Worm (Caenorhabditis elegans): ENCODE data around the gene R13H4.6.

The R13H4.6 gene

DNA sequence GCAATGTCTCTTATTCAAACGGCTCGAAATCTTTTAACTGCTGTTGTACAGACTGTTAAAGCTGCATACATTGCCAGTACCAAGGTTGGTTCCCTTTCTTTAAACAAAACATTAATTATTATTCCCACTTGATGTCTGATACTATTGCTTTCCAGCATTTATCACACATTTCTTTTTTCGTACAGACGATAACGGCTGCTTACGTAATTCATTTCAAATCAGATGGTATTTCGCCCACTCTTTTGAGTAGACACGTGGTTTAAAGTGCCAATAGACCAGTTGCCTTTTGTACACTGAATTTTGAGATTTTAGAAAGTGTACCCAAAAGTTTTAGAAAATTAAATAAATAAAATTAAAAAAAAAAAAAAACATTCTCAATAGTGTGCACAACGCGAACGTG lies 13.5 kb upstream of the R13H4.6 start:
- TF ChIP-seq tab-1 (GFP tag; IDR thresholded peaks at IDR 0.05), result no peak
- no peak for TF ChIP-seq klf-2 (GFP tag; conservative IDR thresholded peaks at IDR 0.05)
- TF ChIP-seq med-1 (GFP tag; optimal IDR thresholded peaks at IDR 0.05; ENCODE audit: insufficient read depth), result no peak

DNA sequence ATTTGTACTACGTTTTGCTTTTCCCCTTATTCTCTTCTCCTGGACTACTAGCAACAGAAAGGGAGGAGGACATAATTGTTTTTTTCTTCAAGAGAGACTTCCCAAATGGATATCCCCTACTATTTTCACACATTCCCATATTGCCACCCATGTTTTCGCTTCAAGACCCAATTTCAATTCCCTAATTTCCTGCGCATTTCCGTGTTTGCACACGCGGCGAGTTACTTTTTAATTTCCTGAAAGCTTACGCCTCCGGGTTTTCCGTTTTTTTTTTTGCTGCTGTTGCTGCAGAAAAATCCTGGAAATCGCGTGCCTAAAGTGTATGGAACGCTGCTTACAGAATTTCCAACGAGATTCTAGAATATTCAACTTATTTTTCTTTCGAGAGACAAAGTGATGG lies 10.6 kb upstream of the R13H4.6 start:
- no peak for TF ChIP-seq ztf-29 (GFP tag; IDR thresholded peaks at IDR 0.05)
- no peak for TF ChIP-seq flt-1 (GFP tag; IDR thresholded peaks at IDR 0.05)
- TF ChIP-seq T22C8.4 (GFP tag; IDR thresholded peaks at IDR 0.05), result no peak
- TF ChIP-seq cog-1 (tag; optimal IDR thresholded peaks at IDR 0.05), result no peak
- no peak for TF ChIP-seq ref-1 (GFP tag; conservative IDR thresholded peaks at IDR 0.05)
- TF ChIP-seq med-1 (GFP tag; optimal IDR thresholded peaks at IDR 0.05; ENCODE audit: insufficient read depth), result no peak
- TF ChIP-seq tab-1 (GFP tag; IDR thresholded peaks at IDR 0.05), result no peak
- no peak for TF ChIP-seq klf-2 (GFP tag; conservative IDR thresholded peaks at IDR 0.05)
- TF ChIP-seq ztf-23 (GFP tag; IDR thresholded peaks at IDR 0.05), result no peak

DNA sequence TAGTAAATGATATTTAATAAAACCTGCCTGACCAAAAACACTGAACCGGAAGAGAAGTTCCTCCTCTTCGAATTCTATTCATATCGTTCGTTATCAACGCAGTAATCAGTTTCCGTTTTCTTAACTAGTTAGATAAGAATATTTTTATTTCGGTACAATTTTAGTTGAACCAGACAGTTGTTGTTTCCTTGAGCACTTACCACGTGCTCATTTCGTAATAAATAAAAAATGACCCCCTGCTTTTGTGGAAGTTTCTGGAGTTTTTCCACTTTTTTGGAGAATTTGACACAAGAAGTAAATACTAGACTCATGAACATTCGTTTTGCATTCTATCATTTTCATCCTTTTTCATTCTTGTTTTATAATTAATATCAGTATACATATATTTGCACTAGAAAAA lies 9.2 kb upstream of the R13H4.6 start:
- TF ChIP-seq klf-2 (GFP tag; conservative IDR thresholded peaks at IDR 0.05) (no peak), med-1 (GFP tag; optimal IDR thresholded peaks at IDR 0.05; ENCODE audit: insufficient read depth) (no peak), T22C8.4 (GFP tag; IDR thresholded peaks at IDR 0.05) (no peak), ref-1 (GFP tag; conservative IDR thresholded peaks at IDR 0.05) (no peak), flt-1 (GFP tag; IDR thresholded peaks at IDR 0.05) (no peak), ztf-23 (GFP tag; IDR thresholded peaks at IDR 0.05) (no peak), tab-1 (GFP tag; IDR thresholded peaks at IDR 0.05) (no peak), ztf-29 (GFP tag; IDR thresholded peaks at IDR 0.05) (no peak), cog-1 (tag; optimal IDR thresholded peaks at IDR 0.05) (no peak)

DNA sequence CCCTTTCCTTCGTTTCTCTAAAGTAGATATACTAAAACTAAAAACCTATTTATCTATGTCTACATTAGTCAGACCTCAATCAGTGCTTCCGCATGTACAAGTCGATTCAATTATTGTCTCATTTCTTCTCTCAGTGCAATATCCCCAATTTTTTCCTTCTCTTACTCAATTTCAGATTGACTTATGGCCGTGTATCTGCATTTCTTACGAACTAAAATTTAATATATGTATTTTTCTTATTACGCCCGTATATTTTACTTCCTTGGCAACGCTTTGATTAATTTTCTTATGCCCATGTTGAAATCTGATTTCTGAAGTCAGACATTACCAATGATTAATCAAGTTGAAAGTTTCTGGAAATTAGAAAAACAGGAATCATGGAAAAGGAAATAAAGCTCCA lies 8.0 kb upstream of the R13H4.6 start:
- TF ChIP-seq T22C8.4 (GFP tag; IDR thresholded peaks at IDR 0.05) (no peak), ztf-23 (GFP tag; IDR thresholded peaks at IDR 0.05) (no peak), ref-1 (GFP tag; conservative IDR thresholded peaks at IDR 0.05) (no peak)

DNA sequence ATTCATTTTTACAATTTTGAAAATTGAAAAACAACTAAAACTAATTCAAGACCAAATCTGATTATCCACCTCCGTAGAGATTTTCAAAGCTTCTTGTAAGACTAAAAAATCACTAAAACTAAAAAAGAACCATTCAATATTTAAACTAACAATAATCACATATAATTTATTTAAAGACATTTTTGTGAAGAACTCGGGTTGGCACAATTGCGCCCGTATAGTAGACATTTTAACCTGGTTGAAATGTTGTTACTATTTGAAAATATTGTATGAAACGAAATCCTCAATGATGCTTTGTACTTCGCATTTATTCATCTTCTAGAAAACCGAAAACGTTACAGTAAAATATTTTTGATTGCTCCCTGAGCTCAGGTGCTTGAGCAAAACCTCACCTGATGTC lies 6.9 kb upstream of the R13H4.6 start:
- TF ChIP-seq cog-1 (tag; optimal IDR thresholded peaks at IDR 0.05), result no peak
- no peak for TF ChIP-seq T22C8.4 (GFP tag; IDR thresholded peaks at IDR 0.05)
- no peak for TF ChIP-seq tab-1 (GFP tag; IDR thresholded peaks at IDR 0.05)
- TF ChIP-seq ztf-23 (GFP tag; IDR thresholded peaks at IDR 0.05), result no peak
- no peak for TF ChIP-seq ref-1 (GFP tag; conservative IDR thresholded peaks at IDR 0.05)
- TF ChIP-seq flt-1 (GFP tag; IDR thresholded peaks at IDR 0.05), result no peak
- no peak for TF ChIP-seq med-1 (GFP tag; optimal IDR thresholded peaks at IDR 0.05; ENCODE audit: insufficient read depth)
- no peak for TF ChIP-seq klf-2 (GFP tag; conservative IDR thresholded peaks at IDR 0.05)
- no peak for TF ChIP-seq ztf-29 (GFP tag; IDR thresholded peaks at IDR 0.05)

DNA sequence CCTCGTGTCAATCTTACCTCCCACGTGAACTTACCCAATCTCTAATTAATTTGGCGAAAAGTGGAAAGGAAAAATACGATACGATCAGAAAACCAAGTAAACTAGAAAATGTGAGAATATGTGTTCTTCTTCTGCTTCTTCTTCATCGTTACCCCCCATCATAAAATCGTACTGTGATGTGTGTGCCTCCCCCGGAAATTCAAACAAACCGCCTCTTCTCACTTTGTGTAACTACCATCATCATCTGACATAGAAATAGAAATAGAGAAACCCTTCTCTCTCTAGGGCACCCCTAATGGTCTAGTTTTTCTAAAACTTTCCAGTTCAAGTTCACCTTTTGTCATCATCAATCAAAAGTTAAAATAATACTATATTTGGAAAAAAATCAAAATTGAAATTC lies 5.2 kb upstream of the R13H4.6 start:
- TF ChIP-seq tab-1 (GFP tag; IDR thresholded peaks at IDR 0.05) (no peak), ztf-23 (GFP tag; IDR thresholded peaks at IDR 0.05) (no peak), med-1 (GFP tag; optimal IDR thresholded peaks at IDR 0.05; ENCODE audit: insufficient read depth) (no peak), ref-1 (GFP tag; conservative IDR thresholded peaks at IDR 0.05) (no peak), flt-1 (GFP tag; IDR thresholded peaks at IDR 0.05) (no peak), ztf-29 (GFP tag; IDR thresholded peaks at IDR 0.05) (no peak), klf-2 (GFP tag; conservative IDR thresholded peaks at IDR 0.05) (no peak), T22C8.4 (GFP tag; IDR thresholded peaks at IDR 0.05) (no peak), cog-1 (tag; optimal IDR thresholded peaks at IDR 0.05) (no peak)

DNA sequence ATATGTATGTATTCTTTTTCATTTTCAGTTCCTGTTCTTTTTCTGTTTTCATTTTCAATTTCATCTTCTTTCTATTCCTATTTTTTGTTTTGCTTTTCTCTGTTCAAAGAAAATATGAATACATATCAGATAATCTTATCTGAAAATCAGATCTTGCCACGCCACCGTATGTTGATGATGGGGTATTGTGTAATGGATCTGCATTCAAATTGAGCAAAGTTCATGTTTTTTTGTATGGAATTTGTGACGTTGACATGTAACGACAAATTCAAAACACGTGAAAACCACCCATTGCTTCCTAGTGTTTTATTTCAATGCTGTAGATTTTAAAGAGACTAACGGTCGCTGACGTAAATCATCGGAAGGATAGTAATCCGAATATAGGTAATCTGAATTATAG lies 4.6 kb upstream of the R13H4.6 start:
- no peak for TF ChIP-seq ztf-29 (GFP tag; IDR thresholded peaks at IDR 0.05)
- no peak for TF ChIP-seq tab-1 (GFP tag; IDR thresholded peaks at IDR 0.05)
- TF ChIP-seq T22C8.4 (GFP tag; IDR thresholded peaks at IDR 0.05), result no peak

DNA sequence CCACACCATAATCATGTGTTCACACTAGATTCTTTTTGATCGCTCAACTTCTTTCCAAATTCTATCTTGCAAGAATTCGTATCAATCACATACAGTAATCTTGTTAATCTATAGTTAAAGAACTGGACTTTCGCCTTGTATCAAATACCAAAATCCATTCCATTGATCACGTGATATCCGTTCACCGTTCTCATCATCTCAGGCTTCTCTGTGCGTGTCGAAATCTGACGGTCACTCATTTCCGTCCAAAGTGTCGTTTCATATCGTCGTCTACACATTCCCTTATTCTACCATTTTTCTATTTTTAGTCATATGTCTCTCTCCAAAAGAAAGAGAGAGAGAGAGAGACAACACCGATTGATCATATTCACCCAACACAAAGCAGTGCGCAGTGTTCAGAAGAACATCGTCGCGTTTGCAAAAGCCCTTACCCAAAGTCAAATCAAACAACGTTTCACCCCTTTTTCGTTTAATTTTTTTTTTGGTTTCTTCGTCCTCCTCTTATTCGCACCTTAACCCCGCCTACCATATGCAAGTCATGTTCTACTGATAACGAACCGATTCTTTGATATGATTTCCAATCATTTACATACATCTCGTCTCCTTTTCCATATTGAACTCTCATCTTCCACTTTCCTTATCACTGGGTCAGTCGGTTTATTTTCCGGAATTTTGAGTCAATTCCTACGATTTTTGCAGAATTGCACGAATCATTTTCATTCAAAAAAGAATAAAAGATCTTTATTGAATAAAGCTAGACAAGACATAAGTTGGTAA lies 3.6 kb upstream of the R13H4.6 start:
- TF ChIP-seq T22C8.4 (GFP tag; IDR thresholded peaks at IDR 0.05) (no peak), med-1 (GFP tag; optimal IDR thresholded peaks at IDR 0.05; ENCODE audit: insufficient read depth) (no peak), cog-1 (tag; optimal IDR thresholded peaks at IDR 0.05) (no peak), ztf-29 (GFP tag; IDR thresholded peaks at IDR 0.05) (no peak), klf-2 (GFP tag; conservative IDR thresholded peaks at IDR 0.05) (no peak), tab-1 (GFP tag; IDR thresholded peaks at IDR 0.05) (no peak), ref-1 (GFP tag; conservative IDR thresholded peaks at IDR 0.05) (no peak), flt-1 (GFP tag; IDR thresholded peaks at IDR 0.05) (no peak), ztf-23 (GFP tag; IDR thresholded peaks at IDR 0.05) (no peak)

DNA sequence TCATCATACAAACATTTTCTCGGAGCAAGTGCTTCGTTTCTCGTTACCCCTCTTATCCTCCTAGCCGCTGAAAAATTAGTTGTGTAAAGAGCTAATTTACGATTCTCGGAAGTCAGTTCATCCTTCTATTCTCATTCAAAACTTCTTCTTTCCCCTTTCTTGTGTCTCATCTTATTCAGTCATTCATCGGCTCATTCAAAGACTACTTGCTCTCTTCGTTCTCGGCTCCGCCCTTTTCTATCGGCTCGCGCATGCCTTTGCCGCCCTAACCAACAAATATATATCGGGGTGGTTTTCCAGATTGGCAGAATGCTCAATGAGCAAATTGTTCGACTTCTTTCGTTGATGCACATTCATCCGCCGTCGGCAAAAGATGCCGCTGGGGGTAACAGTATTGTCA lies 2.5 kb upstream of the R13H4.6 start, which contains the start of gene R13H4.5:
Gene R13H4.5 (plus strand): TSS at position 301 of the 400 bp plus-strand sequence.
- TF ChIP-seq ztf-29 (GFP tag; IDR thresholded peaks at IDR 0.05) (no peak), tab-1 (GFP tag; IDR thresholded peaks at IDR 0.05) (no peak), med-1 (GFP tag; optimal IDR thresholded peaks at IDR 0.05; ENCODE audit: insufficient read depth) (no peak), cog-1 (tag; optimal IDR thresholded peaks at IDR 0.05) (no peak), klf-2 (GFP tag; conservative IDR thresholded peaks at IDR 0.05) (no peak), ref-1 (GFP tag; conservative IDR thresholded peaks at IDR 0.05) (no peak), T22C8.4 (GFP tag; IDR thresholded peaks at IDR 0.05) (no peak), flt-1 (GFP tag; IDR thresholded peaks at IDR 0.05) (no peak), ztf-23 (GFP tag; IDR thresholded peaks at IDR 0.05) (no peak)

DNA sequence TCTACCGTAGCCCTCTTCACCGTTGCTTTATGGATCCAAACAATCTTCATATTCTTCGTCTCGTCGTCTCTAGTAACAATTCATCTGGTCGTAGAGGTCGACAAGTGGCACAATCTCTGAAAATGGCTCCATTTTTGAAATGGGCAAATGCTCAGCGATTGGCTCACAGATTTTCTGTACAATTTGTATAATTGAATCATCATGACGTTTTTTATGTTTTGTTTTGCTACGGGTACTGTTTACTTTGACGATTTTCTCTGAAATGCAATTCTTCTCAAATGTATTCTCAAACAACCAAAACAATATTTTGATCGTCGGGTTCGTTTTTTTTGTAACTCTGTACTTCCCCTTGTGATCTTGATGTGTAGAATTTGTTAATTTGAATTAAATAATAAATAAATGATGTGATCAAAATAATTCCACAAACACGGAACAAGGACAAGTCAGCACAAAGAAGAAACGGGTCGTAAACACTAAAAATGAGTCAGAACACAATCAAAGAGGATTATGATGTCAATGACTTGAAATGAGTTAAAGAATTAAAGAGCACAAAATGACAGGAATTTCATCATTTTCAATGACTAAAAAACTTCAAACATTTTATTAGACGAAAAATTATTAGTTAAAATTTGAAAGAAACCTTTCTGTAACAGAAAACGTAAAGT lies 905 bp upstream of the R13H4.6 start:
- no peak for TF ChIP-seq ztf-29 (GFP tag; IDR thresholded peaks at IDR 0.05)
- TF ChIP-seq cog-1 (tag; optimal IDR thresholded peaks at IDR 0.05), result no peak
- TF ChIP-seq ref-1 (GFP tag; conservative IDR thresholded peaks at IDR 0.05), result no peak
- TF ChIP-seq klf-2 (GFP tag; conservative IDR thresholded peaks at IDR 0.05), result no peak
- TF ChIP-seq med-1 (GFP tag; optimal IDR thresholded peaks at IDR 0.05; ENCODE audit: insufficient read depth), result no peak
- TF ChIP-seq ztf-23 (GFP tag; IDR thresholded peaks at IDR 0.05), result no peak
- no peak for TF ChIP-seq flt-1 (GFP tag; IDR thresholded peaks at IDR 0.05)
- TF ChIP-seq tab-1 (GFP tag; IDR thresholded peaks at IDR 0.05), result no peak
- TF ChIP-seq T22C8.4 (GFP tag; IDR thresholded peaks at IDR 0.05), result no peak
